Worm (Caenorhabditis elegans) whole organism, L4/young adult: Measurements from ENCODE around the gene hdl-2.

ENCODE experiments used
- W03F9.2 ChIP-seq: fragments of 150-350 bp; optimal IDR thresholded peaks from 2 replicates; lab custom pipeline; 2014; ENCODE audit warnings: missing biosample characterization, missing genetic modification characterization
- dao-5 ChIP-seq: sonication (generic microtip); optimal IDR thresholded peaks from 2 replicates; lab custom pipeline; 2016; ENCODE audit warnings: missing genotype, missing genetic modification characterization, moderate library complexity, missing compliant biosample characterization
- him-1 ChIP-seq: sonication (generic microtip); optimal IDR thresholded peaks from 2 replicates; lab custom pipeline; 2016; ENCODE audit warnings: missing genotype, missing genetic modification reagents, missing genetic modification characterization, missing compliant biosample characterization

Gene hdl-2

ce11 chrIV:8864672-8865071 lies 9.3 kb upstream of the hdl-2 start:
- TF ChIP-seq dao-5 = no peak
- TF ChIP-seq him-1 (tag; lab: Kevin White, UChicago) = no peak
- TF ChIP-seq W03F9.2 (tag; lab: Kevin White, UChicago) = no peak

- TF ChIP-seq W03F9.2 (tag; lab: Kevin White, UChicago) = no peak
- no peak for TF ChIP-seq him-1 (tag; lab: Kevin White, UChicago)
- TF ChIP-seq dao-5 = no peak
Observed at ce11 chrIV:8865343-8865742, 8.6 kb upstream of the hdl-2 start, which contains the start of gene C09G9.1. C09G9.1 (minus strand) TSS chrIV:8865485.

ce11 chrIV:8866092-8866491 lies 7.9 kb upstream of the hdl-2 start:
- TF ChIP-seq him-1 (tag; lab: Kevin White, UChicago) (no peak), W03F9.2 (tag; lab: Kevin White, UChicago) (peak; percentile 74), dao-5 (no peak)

- TF ChIP-seq him-1 (tag; lab: Kevin White, UChicago) (no peak), W03F9.2 (tag; lab: Kevin White, UChicago) (no peak), dao-5 (no peak)
Observed at ce11 chrIV:8867562-8867961, 6.4 kb upstream of the hdl-2 start.

ce11 chrIV:8869624-8870023 lies 4.3 kb upstream of the hdl-2 start, which contains the start of gene npp-23:
npp-23 (minus strand) TSS chrIV:8869679.
- no peak for TF ChIP-seq W03F9.2 (tag; lab: Kevin White, UChicago)
- no peak for TF ChIP-seq dao-5
- TF ChIP-seq him-1 (tag; lab: Kevin White, UChicago) = no peak

- TF ChIP-seq dao-5 (no peak), W03F9.2 (tag; lab: Kevin White, UChicago) (no peak), him-1 (tag; lab: Kevin White, UChicago) (no peak)
Observed at ce11 chrIV:8872958-8873357, 989 bp upstream of the hdl-2 start, which contains the start of gene C09G9.3. C09G9.3 (minus strand) TSS chrIV:8873058.

- no peak for TF ChIP-seq him-1 (tag; lab: Kevin White, UChicago)
- no peak for TF ChIP-seq W03F9.2 (tag; lab: Kevin White, UChicago)
- TF ChIP-seq dao-5 = no peak
Observed at ce11 chrIV:8879810-8880209, 5.9 kb downstream of the hdl-2 start, which contains the start of gene npax-4. npax-4 (minus strand) TSS chrIV:8879910.

- no peak for TF ChIP-seq W03F9.2 (tag; lab: Kevin White, UChicago)
- TF ChIP-seq him-1 (tag; lab: Kevin White, UChicago) = no peak
- TF ChIP-seq dao-5 = no peak
Observed at ce11 chrIV:8881181-8881580, 7.2 kb downstream of the hdl-2 start, which contains the start of gene C09G9.8. C09G9.8 (plus strand) TSS chrIV:8881481.

ce11 chrIV:8886228-8886627 lies 12.3 kb downstream of the hdl-2 start, which contains the start of gene C09G9.5:
C09G9.5 (plus strand) TSS chrIV:8886528.
- no peak for TF ChIP-seq W03F9.2 (tag; lab: Kevin White, UChicago)
- no peak for TF ChIP-seq dao-5
- TF ChIP-seq him-1 (tag; lab: Kevin White, UChicago) = no peak

ce11 chrIV:8888525-8889026 lies 14.6 kb downstream of the hdl-2 start, which contains the start of gene oma-1:
oma-1 (plus strand) TSS chrIV:8888976.
- TF ChIP-seq dao-5 = no peak
- peak; percentile 26 for TF ChIP-seq W03F9.2 (tag; lab: Kevin White, UChicago)

- TF ChIP-seq W03F9.2 (tag; lab: Kevin White, UChicago) = peak; percentile 56
- TF ChIP-seq him-1 (tag; lab: Kevin White, UChicago) = no peak
Observed at ce11 chrIV:8891131-8891530, 17.2 kb downstream of the hdl-2 start, which contains the start of gene spr-2. spr-2 (plus strand) TSS chrIV:8891462.

ce11 chrIV:8892558-8892957 lies 18.6 kb downstream of the hdl-2 start, which contains the start of gene C27B7.2:
C27B7.2 (plus strand) TSS chrIV:8892858.
- TF ChIP-seq dao-5 (no peak), him-1 (tag; lab: Kevin White, UChicago) (no peak), W03F9.2 (tag; lab: Kevin White, UChicago) (no peak)

- TF ChIP-seq dao-5 = no peak
- TF ChIP-seq W03F9.2 (tag; lab: Kevin White, UChicago) = peak; percentile 80
Observed at ce11 chrIV:8893746-8894145, 19.8 kb downstream of the hdl-2 start, which contains the start of gene rad-54.L2. rad-54.L2 (plus strand) TSS chrIV:8894077.

- no peak for TF ChIP-seq W03F9.2 (tag; lab: Kevin White, UChicago)
- no peak for TF ChIP-seq him-1 (tag; lab: Kevin White, UChicago)
- TF ChIP-seq dao-5 = no peak
Observed at ce11 chrIV:8901346-8901745, 27.4 kb downstream of the hdl-2 start, which contains the start of gene C27B7.5. C27B7.5 (plus strand) TSS chrIV:8901646.

- TF ChIP-seq W03F9.2 (tag; lab: Kevin White, UChicago) (no peak), him-1 (tag; lab: Kevin White, UChicago) (no peak), dao-5 (no peak)
Observed at ce11 chrIV:8906164-8906563, 32.2 kb downstream of the hdl-2 start, which contains the start of gene C27B7.6. C27B7.6 (minus strand) TSS chrIV:8906345.
